Worm (Caenorhabditis elegans): ENCODE data around the gene F09A5.2.

F09A5.2 gene

ce11 chrX:13154514-13154913 is 19.6 kb downstream of the F09A5.2 start:
- TF ChIP-seq ceh-34 (tag; optimal IDR thresholded peaks at IDR 0.05) (no peak), gmeb-2 (tag; optimal IDR thresholded peaks at IDR 0.05) (no peak), ceh-22 (tag; optimal IDR thresholded peaks at IDR 0.05) (no peak), nhr-11 (tag; optimal IDR thresholded peaks at IDR 0.05) (no peak)

ce11 chrX:13155730-13156129 is 20.8 kb downstream of the F09A5.2 start:
- TF ChIP-seq pros-1 (tag; optimal IDR thresholded peaks at IDR 0.05) (peak; percentile 29), ceh-18 (tag; optimal IDR thresholded peaks at IDR 0.05) (no peak), pax-1 (tag; optimal IDR thresholded peaks at IDR 0.05) (no peak)

- no peak for TF ChIP-seq ceh-2 (tag; optimal IDR thresholded peaks at IDR 0.05)
- TF ChIP-seq unc-55 (GFP tag; optimal IDR thresholded peaks at IDR 0.05) = no peak
- no peak for TF ChIP-seq ceh-18 (tag; optimal IDR thresholded peaks at IDR 0.05)
- TF ChIP-seq ceh-9 (tag; optimal IDR thresholded peaks at IDR 0.05) = no peak
- TF ChIP-seq che-1 (tag; optimal IDR thresholded peaks at IDR 0.05) = no peak
- no peak for TF ChIP-seq pat-9 (tag; optimal IDR thresholded peaks at IDR 0.05)
- TF ChIP-seq fax-1 (tag; optimal IDR thresholded peaks at IDR 0.05) = no peak
- no peak for TF ChIP-seq fkh-6 (tag; optimal IDR thresholded peaks at IDR 0.05)
- TF ChIP-seq ceh-45 (GFP tag; IDR thresholded peaks at IDR 0.05) = no peak
- TF ChIP-seq ceh-22 (tag; optimal IDR thresholded peaks at IDR 0.05) = no peak
- TF ChIP-seq pha-4 (tag; optimal IDR thresholded peaks at IDR 0.05) = no peak
- TF ChIP-seq syd-9 (tag; optimal IDR thresholded peaks at IDR 0.05) = no peak
- TF ChIP-seq mec-3 (tag; optimal IDR thresholded peaks at IDR 0.05; ENCODE audit: borderline replicate concordance) = no peak
Measured at ce11 chrX:13157112-13157768, 22.3 kb downstream of the F09A5.2 start.

ce11 chrX:13158487-13158886 is 23.6 kb downstream of the F09A5.2 start:
- TF ChIP-seq ama-1 (optimal IDR thresholded peaks at IDR 0.05) = no peak
- peak; percentile 13 for TF ChIP-seq ceh-48 (tag; optimal IDR thresholded peaks at IDR 0.05)
- no peak for TF ChIP-seq pqm-1 (tag; optimal IDR thresholded peaks at IDR 0.05)

- TF ChIP-seq elt-2 (tag; optimal IDR thresholded peaks at IDR 0.05) (peak; percentile 85), tbx-2 (tag; optimal IDR thresholded peaks at IDR 0.05) (peak; percentile 7), fax-1 (tag; optimal IDR thresholded peaks at IDR 0.05) (no peak), ceh-18 (tag; optimal IDR thresholded peaks at IDR 0.05) (no peak), ceh-34 (tag; optimal IDR thresholded peaks at IDR 0.05) (peak; percentile 10), ceh-6 (GFP tag; optimal IDR thresholded peaks at IDR 0.05) (no peak), ceh-19 (GFP tag; optimal IDR thresholded peaks at IDR 0.05) (no peak), eyg-1 (tag; optimal IDR thresholded peaks at IDR 0.05) (no peak), che-1 (tag; optimal IDR thresholded peaks at IDR 0.05) (no peak)
Measured at ce11 chrX:13159005-13159404, 24.1 kb downstream of the F09A5.2 start.

ce11 chrX:13159890-13160289 is 25.0 kb downstream of the F09A5.2 start:
- TF ChIP-seq nhr-232 (tag; optimal IDR thresholded peaks at IDR 0.05) (no peak), ceh-6 (GFP tag; optimal IDR thresholded peaks at IDR 0.05) (no peak), C38D4.7 (GFP tag; optimal IDR thresholded peaks at IDR 0.05) (no peak), unc-86 (tag; optimal IDR thresholded peaks at IDR 0.05) (no peak), pha-4 (tag; optimal IDR thresholded peaks at IDR 0.05) (no peak), unc-3 (GFP tag; conservative IDR thresholded peaks at IDR 0.05) (no peak), unc-3 (tag; optimal IDR thresholded peaks at IDR 0.05) (no peak)

ce11 chrX:13161778-13162177 is 26.9 kb downstream of the F09A5.2 start:
- TF ChIP-seq fkh-6 (tag; optimal IDR thresholded peaks at IDR 0.05) (no peak), elt-2 (tag; optimal IDR thresholded peaks at IDR 0.05) (no peak), ceh-34 (tag; optimal IDR thresholded peaks at IDR 0.05) (peak; percentile 58), C08G9.2 (tag; optimal IDR thresholded peaks at IDR 0.05) (no peak)

Data from whole organism, late embryonic.